Fruit fly (Drosophila melanogaster) whole organism, embryonic: ENCODE results near the gene cana.

Experiments used
- ATbp ChIP-seq: fragments of 200-800 bp; sonication (Bioruptor generic); optimal IDR thresholded peaks from 2 replicates; lab custom pipeline; 2017; ENCODE audit warnings: missing biosample characterization, mild to moderate bottlenecking, missing genetic modification characterization, missing genetic modification reagents
- CG10462 ChIP-seq: fragments of 200-800 bp; sonication (Bioruptor generic); optimal IDR thresholded peaks from 2 replicates; lab custom pipeline; 2016; ENCODE audit warnings: missing biosample characterization, missing genetic modification characterization
- CG10654 ChIP-seq: fragments of 200-800 bp; sonication (Bioruptor generic); optimal IDR thresholded peaks from 2 replicates; lab custom pipeline; 2016; ENCODE audit warnings: missing biosample characterization, missing genetic modification characterization
- CG11695 ChIP-seq: fragments of 200-800 bp; sonication (Bioruptor generic); IDR thresholded peaks from 3 replicates; pipeline ENCODE4 v1.3.6; 2022; ENCODE audit warnings: missing biosample characterization, missing genetic modification characterization
- CG12219 ChIP-seq: fragments of 200-800 bp; sonication (Bioruptor generic); optimal IDR thresholded peaks from 3 replicates; lab custom pipeline; 2018; ENCODE audit warnings: missing biosample characterization, mild to moderate bottlenecking, missing genetic modification characterization
- CG12391 ChIP-seq: fragments of 200-800 bp; sonication (Bioruptor generic); optimal IDR thresholded peaks from 3 replicates; lab custom pipeline; 2018; ENCODE audit warnings: missing biosample characterization, mild to moderate bottlenecking, missing genetic modification characterization, moderate library complexity
- CG14014 ChIP-seq: fragments of 200-800 bp; sonication (Bioruptor generic); IDR thresholded peaks from 2 replicates; pipeline ENCODE4 v1.3.6; 2022; ENCODE audit warnings: missing biosample characterization, missing genetic modification characterization
- CG1603 ChIP-seq: fragments of 200-800 bp; sonication (Bioruptor generic); optimal IDR thresholded peaks from 2 replicates; lab custom pipeline; 2019; ENCODE audit warnings: missing biosample characterization, mild to moderate bottlenecking, missing genetic modification characterization, moderate library complexity
- CG16779 ChIP-seq: fragments of 200-800 bp; sonication (Bioruptor generic); IDR thresholded peaks from 2 replicates; pipeline ENCODE4 v1.3.6; 2022; ENCODE audit warnings: missing biosample characterization, missing genetic modification characterization
- CG16813 ChIP-seq: fragments of 200-800 bp; sonication (Bioruptor generic); IDR thresholded peaks from 3 replicates; pipeline ENCODE4 v1.3.6; 2022; ENCODE audit warnings: missing biosample characterization, missing genetic modification characterization; ENCODE audit not compliant: partially characterized antibody
- CG16815 ChIP-seq: fragments of 200-800 bp; sonication (Bioruptor generic); optimal IDR thresholded peaks from 3 replicates; lab custom pipeline; 2017; ENCODE audit warnings: missing biosample characterization, mild to moderate bottlenecking, missing genetic modification characterization
- CG18011 ChIP-seq: fragments of 200-800 bp; sonication (Bioruptor generic); optimal IDR thresholded peaks from 2 replicates; lab custom pipeline; 2017; ENCODE audit warnings: missing biosample characterization, missing genetic modification characterization, mild to moderate bottlenecking, moderate library complexity, missing genotype
- CG18599 ChIP-seq: fragments of 200-800 bp; sonication (Bioruptor generic); optimal IDR thresholded peaks from 3 replicates; lab custom pipeline; 2017; ENCODE audit warnings: missing biosample characterization, missing genetic modification characterization, mild to moderate bottlenecking, moderate library complexity, missing genetic modification reagents
- CG18619 ChIP-seq: fragments of 200-800 bp; sonication (Bioruptor generic); optimal IDR thresholded peaks from 3 replicates; lab custom pipeline; 2017; ENCODE audit warnings: missing biosample characterization, mild to moderate bottlenecking, missing genetic modification characterization
- CG18764 ChIP-seq: fragments of 200-800 bp; sonication (Bioruptor generic); optimal IDR thresholded peaks from 3 replicates; lab custom pipeline; 2016; ENCODE audit warnings: missing biosample characterization, missing genetic modification characterization
- CG2202 ChIP-seq: fragments of 200-800 bp; sonication (Bioruptor generic); optimal IDR thresholded peaks from 2 replicates; lab custom pipeline; 2018; ENCODE audit warnings: missing biosample characterization, mild to moderate bottlenecking, missing genetic modification characterization
- CG31224 ChIP-seq: fragments of 200-800 bp; sonication (Bioruptor generic); IDR thresholded peaks from 2 replicates; pipeline ENCODE4 v1.3.6; 2022; ENCODE audit warnings: missing biosample characterization, missing genetic modification characterization
- CG31365 ChIP-seq: fragments of 200-800 bp; sonication (Bioruptor generic); optimal IDR thresholded peaks from 2 replicates; lab custom pipeline; 2018; ENCODE audit warnings: missing biosample characterization, mild to moderate bottlenecking, missing genetic modification characterization
- CG32532 ChIP-seq: fragments of 200-800 bp; sonication (Bioruptor generic); IDR thresholded peaks from 2 replicates; pipeline ENCODE4 v1.3.6; 2022; ENCODE audit warnings: missing biosample characterization, missing genetic modification characterization
- CG4360 ChIP-seq: fragments of 200-800 bp; sonication (Bioruptor generic); IDR thresholded peaks from 2 replicates; pipeline ENCODE4 v1.3.6; 2022; ENCODE audit warnings: missing biosample characterization, missing genetic modification characterization
- CG43689 ChIP-seq: fragments of 200-800 bp; sonication (Bioruptor generic); IDR thresholded peaks from 2 replicates; pipeline ENCODE4 v1.3.6; 2022; ENCODE audit warnings: missing biosample characterization, missing genetic modification characterization
- CG6765 ChIP-seq: fragments of 200-800 bp; sonication (Bioruptor generic); optimal IDR thresholded peaks from 3 replicates; lab custom pipeline; 2017; ENCODE audit warnings: missing biosample characterization, mild to moderate bottlenecking, missing genetic modification characterization
- CG7271 ChIP-seq: fragments of 200-800 bp; sonication (Bioruptor generic); optimal IDR thresholded peaks from 2 replicates; lab custom pipeline; 2018; ENCODE audit warnings: missing biosample characterization, mild to moderate bottlenecking, missing genetic modification characterization, moderate library complexity
- CG7786 ChIP-seq: fragments of 200-800 bp; sonication (Bioruptor generic); optimal IDR thresholded peaks from 2 replicates; lab custom pipeline; 2016; ENCODE audit warnings: missing biosample characterization, missing genetic modification characterization
- D19A ChIP-seq: fragments of 200-800 bp; optimal IDR thresholded peaks from 3 replicates; lab custom pipeline; 2019; ENCODE audit warnings: missing biosample characterization, mild to moderate bottlenecking, missing genetic modification characterization, moderate library complexity
- Dip3 ChIP-seq: fragments of 200-800 bp; sonication (Bioruptor generic); optimal IDR thresholded peaks from 3 replicates; lab custom pipeline; 2016; ENCODE audit warnings: missing biosample characterization, missing genetic modification characterization
- Gsc ChIP-seq: fragments of 200-800 bp; sonication (Bioruptor generic); IDR thresholded peaks from 2 replicates; pipeline ENCODE4 v1.3.6; 2022; ENCODE audit warnings: missing biosample characterization, missing genetic modification characterization
- HLHmδ ChIP-seq: fragments of 200-800 bp; sonication (Bioruptor generic); optimal IDR thresholded peaks from 2 replicates; lab custom pipeline; 2018; ENCODE audit warnings: missing biosample characterization, mild to moderate bottlenecking, missing genetic modification characterization, moderate library complexity
- Hr3 ChIP-seq: fragments of 200-800 bp; sonication (Bioruptor generic); optimal IDR thresholded peaks from 3 replicates; lab custom pipeline; 2016; ENCODE audit warnings: missing biosample characterization, missing genetic modification characterization
- Sox100B ChIP-seq: fragments of 200-800 bp; sonication (Bioruptor generic); optimal IDR thresholded peaks from 3 replicates; lab custom pipeline; 2018; ENCODE audit warnings: missing biosample characterization, mild to moderate bottlenecking, missing genetic modification characterization
- Xbp1 ChIP-seq: fragments of 200-800 bp; sonication (Bioruptor generic); optimal IDR thresholded peaks from 3 replicates; lab custom pipeline; 2016; ENCODE audit warnings: missing biosample characterization, mild to moderate bottlenecking, missing genetic modification characterization
- al ChIP-seq: fragments of 200-800 bp; sonication (Bioruptor generic); IDR thresholded peaks from 2 replicates; pipeline ENCODE4 v1.3.6; 2022; ENCODE audit warnings: missing biosample characterization, missing genetic modification characterization
- aop ChIP-seq: fragments of 200-800 bp; sonication (Bioruptor generic); IDR thresholded peaks from 2 replicates; pipeline ENCODE4 v1.3.6; 2022; ENCODE audit warnings: missing biosample characterization, missing genetic modification characterization
- ara ChIP-seq: fragments of 200-800 bp; sonication (Bioruptor generic); IDR thresholded peaks from 2 replicates; pipeline ENCODE4 v1.3.6; 2022; ENCODE audit warnings: missing biosample characterization, missing genetic modification characterization
- bcd ChIP-seq: fragments of 200-800 bp; sonication (Bioruptor generic); optimal IDR thresholded peaks from 2 replicates; lab custom pipeline; 2017; ENCODE audit warnings: missing biosample characterization, mild to moderate bottlenecking, missing genetic modification characterization
- chinmo ChIP-seq: fragments of 200-800 bp; sonication (Bioruptor generic); IDR thresholded peaks from 4 replicates; pipeline ENCODE4 v1.3.6; 2022; ENCODE audit warnings: missing biosample characterization, missing genetic modification characterization; ENCODE audit not compliant: partially characterized antibody
- ci ChIP-seq: fragments of 200-800 bp; sonication (Bioruptor generic); IDR thresholded peaks from 3 replicates; pipeline ENCODE4 v1.3.6; 2022; ENCODE audit warnings: missing biosample characterization, missing genetic modification characterization
- croc ChIP-seq: fragments of 200-800 bp; sonication (Bioruptor generic); conservative IDR thresholded peaks from 3 replicates; pipeline ENCODE4 v1.3.6; 2022; ENCODE audit warnings: missing biosample characterization, missing genetic modification characterization
- jumu ChIP-seq: fragments of 200-800 bp; sonication (Bioruptor generic); optimal IDR thresholded peaks from 3 replicates; lab custom pipeline; 2016; ENCODE audit warnings: missing biosample characterization, missing genetic modification characterization
- mld ChIP-seq: fragments of 200-800 bp; sonication (Bioruptor generic); IDR thresholded peaks from 3 replicates; pipeline ENCODE4 v1.3.6; 2022; ENCODE audit warnings: missing biosample characterization, missing genetic modification characterization; ENCODE audit not compliant: partially characterized antibody
- nerfin-2 ChIP-seq: fragments of 200-800 bp; sonication (Bioruptor generic); IDR thresholded peaks from 2 replicates; pipeline ENCODE4 v1.3.6; 2022; ENCODE audit warnings: missing biosample characterization, missing genetic modification characterization; ENCODE audit not compliant: partially characterized antibody
- onecut ChIP-seq: fragments of 200-800 bp; sonication (Bioruptor generic); IDR thresholded peaks from 2 replicates; pipeline ENCODE4 v1.3.6; 2022; ENCODE audit warnings: missing biosample characterization, missing genetic modification characterization
- otp ChIP-seq: fragments of 200-800 bp; sonication (Bioruptor generic); IDR thresholded peaks from 3 replicates; pipeline ENCODE4, ENCODE4 v1.3.6; 2022; ENCODE audit warnings: missing biosample characterization, missing genetic modification characterization
- peb ChIP-seq: fragments of 200-800 bp; sonication (Bioruptor generic); IDR thresholded peaks from 2 replicates; pipeline ENCODE4 v1.3.6; 2022; ENCODE audit warnings: missing biosample characterization, missing genetic modification characterization
- prd ChIP-seq, 3 experiments: fragments of >200 bp in 2 of 3; fragments of 200-800 bp in 1 of 3; sonication (Bioruptor generic) in 1 of 3; optimal IDR thresholded peaks in 2 of 3; IDR thresholded peaks in 1 of 3; 2 replicates in 2 of 3; 3 replicates in 1 of 3; pipeline versions ENCODE4 v1.3.6 to Lab custom; 2017 to 2022; ENCODE audit warnings: missing biosample characterization in 1 of 3, missing genetic modification characterization in 1 of 3
- pros ChIP-seq: fragments of 200-800 bp; sonication (Bioruptor generic); optimal IDR thresholded peaks from 3 replicates; lab custom pipeline; 2019; ENCODE audit warnings: missing biosample characterization, mild to moderate bottlenecking, missing genetic modification characterization, moderate library complexity
- seq ChIP-seq: fragments of 200-800 bp; sonication (Bioruptor generic); IDR thresholded peaks from 2 replicates; pipeline ENCODE4 v1.3.6; 2022; ENCODE audit warnings: missing biosample characterization, missing genetic modification characterization
- slbo ChIP-seq: fragments of 200-800 bp; sonication (Bioruptor generic); IDR thresholded peaks from 2 replicates; pipeline ENCODE4 v1.3.6; 2022; ENCODE audit warnings: missing biosample characterization, missing genetic modification characterization
- trh ChIP-seq: fragments of 200-800 bp; sonication (Bioruptor generic); optimal IDR thresholded peaks from 2 replicates; lab custom pipeline; 2016; ENCODE audit warnings: missing biosample characterization, missing genetic modification characterization
- ttk ChIP-seq: fragments of 200-800 bp; sonication (Bioruptor generic); IDR thresholded peaks from 2 replicates; pipeline ENCODE4 v2.1.2; 2022; ENCODE audit warnings: missing biosample characterization, missing genetic modification characterization
- vvl ChIP-seq: fragments of 200-800 bp; sonication (Bioruptor generic); IDR thresholded peaks from 2 replicates; pipeline ENCODE4 v1.3.6; 2022; ENCODE audit warnings: missing biosample characterization, missing genetic modification characterization

Gene cana

dm6 chr2L:11222079-11222478, 47.5 kb upstream of the cana start (continued):
- no peak for TF ChIP-seq slbo (GFP tag; lab: Robert Waterston, UW)
- TF ChIP-seq ttk: no peak
- TF ChIP-seq ATbp (GFP tag; lab: Kevin White, UChicago): no peak
- TF ChIP-seq nerfin-2 (GFP tag; lab: Robert Waterston, UW): no peak
- TF ChIP-seq CG18599: peak; percentile 16
- TF ChIP-seq CG18011 (GFP tag; lab: Kevin White, UChicago): no peak
- TF ChIP-seq mld (GFP tag; lab: Robert Waterston, UW): no peak
- no peak for TF ChIP-seq CG31365
- TF ChIP-seq CG10462: no peak
- TF ChIP-seq onecut: peak; percentile 12; the same call in 1 of the 2 replicates
- TF ChIP-seq CG31224: 0 out of 2 replicates have a peak, but pooled peaks have one; percentile 27
- no peak for TF ChIP-seq CG43689 (GFP tag; lab: Robert Waterston, UW)
- TF ChIP-seq CG18764 (GFP tag; lab: Kevin White, UChicago): no peak
- no peak for TF ChIP-seq Sox100B
- peak; percentile 17 for TF ChIP-seq Xbp1 (GFP tag; lab: Kevin White, UChicago)
- TF ChIP-seq D19A: no peak
- no peak for TF ChIP-seq otp (GFP tag; lab: Robert Waterston, UW)
- peak; percentile 22; the same call in 1 of the 2 replicates for TF ChIP-seq CG32532 (GFP tag; lab: Robert Waterston, UW)
- peak; percentile 44; the same call in 1 of the 2 replicates for TF ChIP-seq ara
- TF ChIP-seq CG1603 (tag; lab: Kevin White, UChicago): peak; percentile 46
- TF ChIP-seq CG4360 (GFP tag; lab: Robert Waterston, UW): no peak
- TF ChIP-seq trh (GFP tag; lab: Kevin White, UChicago): no peak
- no peak for TF ChIP-seq CG18619
- TF ChIP-seq prd (optimal IDR thresholded peaks at IDR 0.05; lab: Kevin White, UChicago): no peak
- peak; percentile 63 for TF ChIP-seq prd (GFP tag; IDR thresholded peaks at IDR 0.05; lab: Robert Waterston, UW)
- TF ChIP-seq chinmo (GFP tag; lab: Robert Waterston, UW): no peak
- no peak for TF ChIP-seq CG2202 (tag; lab: Kevin White, UChicago)
- TF ChIP-seq Hr3 (GFP tag; lab: Kevin White, UChicago): no peak
- no peak for TF ChIP-seq CG16813 (GFP tag; lab: Robert Waterston, UW)
- TF ChIP-seq CG16779 (GFP tag; lab: Robert Waterston, UW): no peak
- no peak for TF ChIP-seq pros (GFP tag; lab: Kevin White, UChicago)
- no peak for TF ChIP-seq CG7271 (tag; lab: Kevin White, UChicago)
- TF ChIP-seq CG7786 (GFP tag; lab: Kevin White, UChicago): no peak
- TF ChIP-seq aop (GFP tag; lab: Robert Waterston, UW): no peak
- no peak for TF ChIP-seq al (GFP tag; lab: Robert Waterston, UW)
- TF ChIP-seq ci: peak; percentile 62; the same call in 1 of the 3 replicates
- TF ChIP-seq CG12391 (tag; lab: Kevin White, UChicago): no peak
- TF ChIP-seq bcd: no peak
- no peak for TF ChIP-seq peb (GFP tag; lab: Robert Waterston, UW)
- TF ChIP-seq jumu: no peak
- no peak for TF ChIP-seq CG6765
- no peak for TF ChIP-seq CG10654 (GFP tag; lab: Kevin White, UChicago)
- no peak for TF ChIP-seq CG12219 (GFP tag; lab: Kevin White, UChicago)
- no peak for TF ChIP-seq Dip3 (GFP tag; lab: Kevin White, UChicago)
- TF ChIP-seq croc (GFP tag; lab: Robert Waterston, UW): no peak
- peak; percentile 43; the same call in 1 of the 3 replicates for TF ChIP-seq CG11695
- no peak for TF ChIP-seq seq
- TF ChIP-seq CG14014 (GFP tag; lab: Robert Waterston, UW): no peak
- TF ChIP-seq HLHmδ: no peak
- TF ChIP-seq vvl: peak; percentile 41; the same call in 1 of the 2 replicates
- no peak for TF ChIP-seq Gsc
- no peak for TF ChIP-seq CG16815 (GFP tag; lab: Kevin White, UChicago)
